Worm (Caenorhabditis elegans) whole organism, young adult: ENCODE results near the gene ZC250.4.
A peak's percentile ranks its signal among the peaks of the same experiment; 100 is the strongest.

Experiments used
- B0336.3 ChIP-seq: fragments of 200-800 bp; sonication (Bioruptor generic); IDR thresholded peaks from 2 replicates; pipeline ENCODE4 v1.3.6; 2022; ENCODE audit warnings: missing genetic modification characterization, missing compliant biosample characterization
- C06A6.2 ChIP-seq: fragments of 200-800 bp; sonication (Bioruptor generic); conservative IDR thresholded peaks from 2 replicates; pipeline ENCODE4 v1.3.6; 2022; ENCODE audit warnings: missing genetic modification characterization, missing compliant biosample characterization
- F23B12.7 ChIP-seq: sonication (generic microtip); optimal IDR thresholded peaks from 2 replicates; lab custom pipeline; 2017; ENCODE audit warnings: missing genetic modification characterization, mild to moderate bottlenecking, missing compliant biosample characterization, antibody characterized with exemption, moderate library complexity; ENCODE audit not compliant: insufficient read depth
- F33H1.4 ChIP-seq: fragments of 200-800 bp; sonication (Bioruptor generic); IDR thresholded peaks from 2 replicates; pipeline ENCODE4 v1.3.6; 2022; ENCODE audit warnings: missing genetic modification reagents, missing genetic modification characterization, missing compliant biosample characterization
- F57C9.4 ChIP-seq: sonication (generic microtip); optimal IDR thresholded peaks from 2 replicates; lab custom pipeline; 2017; ENCODE audit warnings: mild to moderate bottlenecking, missing genetic modification characterization, missing compliant biosample characterization
- K12H6.12 ChIP-seq: fragments of 200-800 bp; sonication (Bioruptor generic); optimal IDR thresholded peaks from 2 replicates; lab custom pipeline; 2018; ENCODE audit warnings: mild to moderate bottlenecking, missing genetic modification characterization, missing compliant biosample characterization
- T26A5.8 ChIP-seq: sonication (generic microtip); optimal IDR thresholded peaks from 2 replicates; lab custom pipeline; 2016; ENCODE audit warnings: missing genetic modification characterization, missing compliant biosample characterization
- Y53F4B.3 ChIP-seq: fragments of 200-800 bp; sonication (Bioruptor generic); IDR thresholded peaks from 2 replicates; pipeline ENCODE4 v1.3.6; 2022; ENCODE audit warnings: missing genetic modification reagents, missing genetic modification characterization, missing compliant biosample characterization
- attf-5 ChIP-seq: fragments of 200-800 bp; sonication (Bioruptor generic); optimal IDR thresholded peaks from 2 replicates; lab custom pipeline; 2018; ENCODE audit warnings: mild to moderate bottlenecking, missing genetic modification characterization, missing compliant biosample characterization
- bed-1 ChIP-seq: fragments of 200-800 bp; sonication (Bioruptor generic); IDR thresholded peaks from 2 replicates; pipeline ENCODE4 v1.3.6; 2022; ENCODE audit warnings: missing genetic modification reagents, missing genetic modification characterization, missing compliant biosample characterization
- cebp-1 ChIP-seq, 2 experiments: fragments of 200-800 bp in 1 of 2; sonication (Bioruptor generic) in 1 of 2; sonication (generic microtip) in 1 of 2; IDR thresholded peaks in 1 of 2; optimal IDR thresholded peaks in 1 of 2; 2 replicates each; pipeline versions ENCODE4 v1.3.6 to Lab custom; 2017 to 2022; ENCODE audit warnings: missing compliant biosample characterization in 2 of 2, missing genetic modification characterization in 2 of 2, mild to moderate bottlenecking in 1 of 2, missing genetic modification reagents in 1 of 2, moderate library complexity in 1 of 2
- cebp-2 ChIP-seq: fragments of 200-800 bp; sonication (Bioruptor generic); IDR thresholded peaks from 2 replicates; pipeline ENCODE4 v1.3.6; 2022; ENCODE audit warnings: missing genetic modification characterization, missing compliant biosample characterization
- ceh-100 ChIP-seq: fragments of 200-800 bp; sonication (Bioruptor generic); IDR thresholded peaks from 2 replicates; pipeline ENCODE4 v1.3.6; 2022; ENCODE audit warnings: missing genetic modification reagents, missing genetic modification characterization, missing compliant biosample characterization
- ceh-91 ChIP-seq: fragments of 200-800 bp; sonication (Bioruptor generic); IDR thresholded peaks from 2 replicates; pipeline ENCODE4 v1.3.6; 2022; ENCODE audit warnings: missing genetic modification reagents, missing genetic modification characterization, missing compliant biosample characterization
- chd-7 ChIP-seq: sonication (generic microtip); optimal IDR thresholded peaks from 2 replicates; lab custom pipeline; 2016; ENCODE audit warnings: mild to moderate bottlenecking, missing genetic modification characterization, moderate library complexity, missing compliant biosample characterization
- dox-1 ChIP-seq: fragments of 200-800 bp; sonication (Bioruptor generic); IDR thresholded peaks from 2 replicates; pipeline ENCODE4 v1.3.6; 2022; ENCODE audit warnings: missing genetic modification reagents, missing genetic modification characterization, missing compliant biosample characterization
- dpl-1 ChIP-seq: fragments of 150-350 bp; optimal IDR thresholded peaks from 2 replicates; lab custom pipeline; 2014; ENCODE audit warnings: missing biosample characterization, missing genetic modification reagents, missing genetic modification characterization
- egrh-3 ChIP-seq: fragments of 200-800 bp; sonication (Bioruptor generic); IDR thresholded peaks from 2 replicates; pipeline ENCODE4 v1.3.6; 2022; ENCODE audit warnings: missing genetic modification reagents, missing genetic modification characterization, missing compliant biosample characterization
- gei-17 ChIP-seq: fragments of 200-800 bp; sonication (Bioruptor generic); optimal IDR thresholded peaks from 2 replicates; lab custom pipeline; 2018; ENCODE audit warnings: mild to moderate bottlenecking, missing genetic modification characterization, missing compliant biosample characterization
- hmg-1.2 ChIP-seq: fragments of 200-800 bp; sonication (Bioruptor generic); IDR thresholded peaks from 2 replicates; pipeline ENCODE4 v1.3.6; 2022; ENCODE audit warnings: missing genetic modification reagents, missing genetic modification characterization, missing compliant biosample characterization
- let-607 ChIP-seq, 2 experiments: fragments of 200-800 bp in 1 of 2; sonication (Bioruptor generic) in 1 of 2; sonication (generic microtip) in 1 of 2; optimal IDR thresholded peaks; 2 replicates each; lab custom pipeline; 2016 to 2018; ENCODE audit warnings: mild to moderate bottlenecking in 2 of 2, missing compliant biosample characterization in 2 of 2, missing genetic modification characterization in 2 of 2, moderate library complexity in 2 of 2, missing genotype in 1 of 2
- lin-26 ChIP-seq: fragments of 200-800 bp; sonication (Bioruptor generic); IDR thresholded peaks from 2 replicates; pipeline ENCODE4 v1.3.6; 2022; ENCODE audit warnings: missing genetic modification reagents, missing genetic modification characterization, missing compliant biosample characterization
- lin-35 ChIP-seq, 3 experiments: fragments of 150-350 bp in 2 of 3; sonication (generic microtip) in 1 of 3; optimal IDR thresholded peaks; 2 replicates each; lab custom pipeline; 2014 to 2018; ENCODE audit warnings: missing biosample characterization in 3 of 3, missing genetic modification characterization in 3 of 3, missing genetic modification reagents in 3 of 3
- lin-40 ChIP-seq: sonication (generic microtip); optimal IDR thresholded peaks from 2 replicates; lab custom pipeline; 2016; ENCODE audit warnings: missing genetic modification characterization, mild to moderate bottlenecking, missing compliant biosample characterization, missing genotype, missing genetic modification reagents
- lin-54 ChIP-seq: fragments of 200-800 bp; sonication (Bioruptor generic); optimal IDR thresholded peaks from 2 replicates; lab custom pipeline; 2018; ENCODE audit warnings: mild to moderate bottlenecking, missing genetic modification characterization, missing compliant biosample characterization
- lsl-1 ChIP-seq: fragments of 200-800 bp; sonication (Bioruptor generic); optimal IDR thresholded peaks from 2 replicates; lab custom pipeline; 2018; ENCODE audit warnings: mild to moderate bottlenecking, missing genetic modification characterization, moderate library complexity, missing compliant biosample characterization
- madf-6 ChIP-seq: fragments of 200-800 bp; sonication (Bioruptor generic); IDR thresholded peaks from 2 replicates; pipeline ENCODE4 v1.3.6; 2022; ENCODE audit warnings: missing genetic modification reagents, missing genetic modification characterization, missing compliant biosample characterization
- mcd-1 ChIP-seq: fragments of 200-800 bp; sonication (Bioruptor generic); IDR thresholded peaks from 2 replicates; pipeline ENCODE4 v1.3.6; 2022; ENCODE audit warnings: missing genetic modification reagents, missing genetic modification characterization, missing compliant biosample characterization
- nfya-2 ChIP-seq: fragments of 200-800 bp; sonication (Bioruptor generic); IDR thresholded peaks from 2 replicates; pipeline ENCODE4 v1.3.6; 2022; ENCODE audit warnings: missing genetic modification reagents, missing genetic modification characterization, missing compliant biosample characterization
- nhr-80 ChIP-seq: sonication (generic microtip); optimal IDR thresholded peaks from 2 replicates; lab custom pipeline; 2016; ENCODE audit warnings: missing genetic modification characterization, missing compliant biosample characterization
- nhr-90 ChIP-seq: sonication (generic microtip); optimal IDR thresholded peaks from 2 replicates; lab custom pipeline; 2016; ENCODE audit warnings: missing genotype, mild to moderate bottlenecking, missing genetic modification characterization, missing compliant biosample characterization
- snpc-4 ChIP-seq, 5 experiments: fragments of 150-350 bp in 1 of 5; sonication (generic microtip) in 4 of 5; optimal IDR thresholded peaks; 2 replicates each; lab custom pipeline; 2014 to 2018; ENCODE audit warnings: missing genetic modification characterization in 5 of 5, missing biosample characterization in 3 of 5, antibody characterized with exemption in 2 of 5, mild to moderate bottlenecking in 2 of 5, missing compliant biosample characterization in 2 of 5, missing genotype in 2 of 5, moderate library complexity in 2 of 5, missing genetic modification reagents in 1 of 5
- tbp1 ChIP-seq: fragments of 200-800 bp; sonication (Bioruptor generic); optimal IDR thresholded peaks from 2 replicates; lab custom pipeline; 2018; ENCODE audit warnings: mild to moderate bottlenecking, missing genetic modification characterization, missing compliant biosample characterization
- tbx-9 ChIP-seq: sonication (generic microtip); optimal IDR thresholded peaks from 2 replicates; lab custom pipeline; 2016; ENCODE audit warnings: borderline replicate concordance, missing genetic modification characterization, inconsistent platforms, missing compliant biosample characterization
- ztf-18 ChIP-seq: sonication (generic microtip); optimal IDR thresholded peaks from 2 replicates; lab custom pipeline; 2016; ENCODE audit warnings: missing genotype, mild to moderate bottlenecking, missing genetic modification characterization, missing compliant biosample characterization
- ztf-26 ChIP-seq: sonication (generic microtip); optimal IDR thresholded peaks from 2 replicates; lab custom pipeline; 2017; ENCODE audit warnings: missing genetic modification characterization, missing compliant biosample characterization
- ztf-28 ChIP-seq: fragments of 200-800 bp; sonication (Bioruptor generic); IDR thresholded peaks from 2 replicates; pipeline ENCODE4 v1.3.6; 2022; ENCODE audit warnings: missing genetic modification reagents, missing genetic modification characterization, missing compliant biosample characterization

ZC250.4 gene

ce11 chrV:5780713-5781360 lies 32.1 kb downstream of the ZC250.4 start, which contains the start of gene F44E7.5:
Gene F44E7.5 (minus strand): TSS chrV:5780922.
- peak in 1 of 2 experiments; percentile 60 for TF ChIP-seq let-607 (tag; optimal IDR thresholded peaks at IDR 0.05; lab: Kevin White, UChicago)
- TF ChIP-seq attf-5 (GFP tag; lab: Kevin White, UChicago) = peak; percentile 61
- peak; percentile 60 for TF ChIP-seq gei-17
- TF ChIP-seq tbp1 (GFP tag; lab: Kevin White, UChicago) = peak; percentile 36
- TF ChIP-seq ztf-18 (tag; lab: Kevin White, UChicago) = peak; percentile 67
- TF ChIP-seq F57C9.4 (tag; lab: Kevin White, UChicago) = peak; percentile 100
- TF ChIP-seq lsl-1 = peak; percentile 79
- 0 out of 2 replicates have a peak, but pooled peaks have one; percentile 41 for TF ChIP-seq B0336.3 (GFP tag; lab: Robert Waterston, UW)
- TF ChIP-seq nhr-80 (tag; lab: Kevin White, UChicago) = peak; percentile 91
- TF ChIP-seq madf-6 (GFP tag; lab: Robert Waterston, UW) = peak; percentile 56; the same call in 1 of the 2 replicates
- peak; percentile 69 for TF ChIP-seq nhr-90 (tag; lab: Kevin White, UChicago)
- no peak for TF ChIP-seq Y53F4B.3 (GFP tag; lab: Robert Waterston, UW)
- peak; percentile 89 for TF ChIP-seq ztf-26 (tag; lab: Kevin White, UChicago)
- peak; percentile 53 for TF ChIP-seq mcd-1
- no peak for TF ChIP-seq nfya-2 (GFP tag; lab: Robert Waterston, UW)
- TF ChIP-seq cebp-1 (GFP tag; IDR thresholded peaks at IDR 0.05; lab: Robert Waterston, UW) = no peak; the same call in 1 of the 2 replicates
- TF ChIP-seq cebp-1 (tag; optimal IDR thresholded peaks at IDR 0.05; lab: Kevin White, UChicago) = peak; percentile 69
- TF ChIP-seq snpc-4 (GFP tag; optimal IDR thresholded peaks at IDR 0.05; lab: Kevin White, UChicago) = no peak
- TF ChIP-seq snpc-4 (tag; optimal IDR thresholded peaks at IDR 0.05; lab: Kevin White, UChicago) = peak in 3 of 4 experiments; percentile 3 to 57 (median 33)
- TF ChIP-seq dpl-1 (GFP tag; lab: Kevin White, UChicago) = no peak
- no peak for TF ChIP-seq ztf-28 (GFP tag; lab: Robert Waterston, UW)
- TF ChIP-seq hmg-1.2 = peak; percentile 80
- no peak for TF ChIP-seq lin-35 (GFP tag; optimal IDR thresholded peaks at IDR 0.05; lab: Kevin White, UChicago)
- TF ChIP-seq lin-40 (tag; lab: Kevin White, UChicago) = peak; percentile 51
- TF ChIP-seq F23B12.7 (tag; lab: Kevin White, UChicago) = peak; percentile 15
- TF ChIP-seq lin-26 = peak; percentile 68; the same call in 1 of the 2 replicates
- peak; percentile 40 for TF ChIP-seq K12H6.12 (tag; lab: Kevin White, UChicago)
- peak; percentile 24; the same call in 1 of the 2 replicates for TF ChIP-seq ceh-91 (GFP tag; lab: Robert Waterston, UW)
- no peak for TF ChIP-seq tbx-9 (tag; lab: Kevin White, UChicago)
- no peak for TF ChIP-seq ceh-100
- peak; percentile 94 for TF ChIP-seq cebp-2 (GFP tag; lab: Robert Waterston, UW)
- TF ChIP-seq F33H1.4 = peak; percentile 76
- TF ChIP-seq C06A6.2 = peak; percentile 66
- no peak for TF ChIP-seq bed-1 (GFP tag; lab: Robert Waterston, UW)
- TF ChIP-seq dox-1 (GFP tag; lab: Robert Waterston, UW) = peak; percentile 81
- peak; percentile 24; the same call in 1 of the 2 replicates for TF ChIP-seq egrh-3 (GFP tag; lab: Robert Waterston, UW)
- peak; percentile 5 for TF ChIP-seq lin-54 (GFP tag; lab: Kevin White, UChicago)
- TF ChIP-seq T26A5.8 (tag; lab: Kevin White, UChicago) = no peak
- peak; percentile 18 for TF ChIP-seq chd-7
